Worm (Caenorhabditis elegans) whole organism, L4 larva: Measurements from ENCODE around the gene gst-32.
A peak's percentile ranks its signal among the peaks of the same experiment; 100 is the strongest.

Experiments
- D1046.2 ChIP-seq: fragments of 200-800 bp; sonication (Bioruptor generic); IDR thresholded peaks from 2 replicates; pipeline ENCODE4 v1.3.6; 2022; ENCODE audit warnings: missing genetic modification characterization, missing compliant biosample characterization
- T20F7.1 ChIP-seq: fragments of 200-800 bp; sonication (Bioruptor generic); optimal IDR thresholded peaks from 2 replicates; lab custom pipeline; 2018; ENCODE audit warnings: mild to moderate bottlenecking, missing genetic modification characterization, missing compliant biosample characterization
- Y48G9A.11 ChIP-seq: fragments of 200-800 bp; sonication (Bioruptor generic); IDR thresholded peaks from 2 replicates; pipeline ENCODE4 v1.3.6; 2022; ENCODE audit warnings: missing genetic modification reagents, missing genetic modification characterization, missing compliant biosample characterization
- Y75B8A.6 ChIP-seq: fragments of 200-800 bp; sonication (Bioruptor generic); IDR thresholded peaks from 2 replicates; pipeline ENCODE4 v1.3.6; 2022; ENCODE audit warnings: missing genetic modification reagents, missing genetic modification characterization, missing compliant biosample characterization
- aha-1 ChIP-seq: fragments of 150-350 bp; peaks from one replicate; lab custom pipeline; 2014; ENCODE audit warnings: missing biosample characterization, missing genetic modification characterization
- ama-1 ChIP-seq: fragments of 150-350 bp; optimal IDR thresholded peaks from 2 replicates; lab custom pipeline; 2014; ENCODE audit warnings: inconsistent platforms, mixed read lengths
- attf-4 ChIP-seq: sonication (generic microtip); optimal IDR thresholded peaks from 3 replicates; lab custom pipeline; 2017; ENCODE audit warnings: missing biosample characterization, missing genetic modification characterization
- ceh-20 ChIP-seq: fragments of 200-800 bp; sonication (Bioruptor generic); IDR thresholded peaks from 2 replicates; pipeline ENCODE4 v1.3.6; 2022; ENCODE audit warnings: missing genetic modification reagents, missing genetic modification characterization, missing compliant biosample characterization
- ceh-32 ChIP-seq: sonication (generic microtip); optimal IDR thresholded peaks from 2 replicates; lab custom pipeline; 2016; ENCODE audit warnings: mild to moderate bottlenecking, missing genetic modification characterization, missing compliant biosample characterization; ENCODE audit not compliant: poor library complexity
- ces-1 ChIP-seq: fragments of 150-350 bp; sonication (generic microtip); optimal IDR thresholded peaks from 4 replicates; lab custom pipeline; 2014; ENCODE audit warnings: missing biosample characterization, missing genetic modification reagents, missing genetic modification characterization
- cey-2 ChIP-seq: sonication (generic microtip); optimal IDR thresholded peaks from 3 replicates; lab custom pipeline; 2017; ENCODE audit warnings: missing genetic modification characterization, mild to moderate bottlenecking, missing compliant biosample characterization, antibody characterized with exemption, borderline replicate concordance; ENCODE audit not compliant: insufficient read depth
- daf-16 ChIP-seq, 3 experiments: sonication (generic microtip); optimal IDR thresholded peaks; 2 replicates each; lab custom pipeline; 2016 to 2017; ENCODE audit warnings: missing genetic modification characterization in 3 of 3, missing genetic modification reagents in 3 of 3, mild to moderate bottlenecking in 2 of 3, missing compliant biosample characterization in 2 of 3, missing biosample characterization in 1 of 3, moderate library complexity in 1 of 3
- dmd-8 ChIP-seq: fragments of 200-800 bp; sonication (Bioruptor generic); IDR thresholded peaks from 2 replicates; pipeline ENCODE4 v1.3.6; 2022; ENCODE audit warnings: missing genetic modification characterization, missing compliant biosample characterization
- dpl-1 ChIP-seq: fragments of 150-350 bp; optimal IDR thresholded peaks from 2 replicates; lab custom pipeline; 2014; ENCODE audit warnings: missing biosample characterization, missing genetic modification reagents, missing genetic modification characterization
- duxl-1 ChIP-seq: sonication (generic microtip); optimal IDR thresholded peaks from 2 replicates; lab custom pipeline; 2016; ENCODE audit warnings: mild to moderate bottlenecking, missing genetic modification characterization, moderate library complexity, missing compliant biosample characterization; ENCODE audit not compliant: poor library complexity
- dve-1 ChIP-seq: sonication (generic microtip); optimal IDR thresholded peaks from 2 replicates; lab custom pipeline; 2017; ENCODE audit warnings: antibody characterized with exemption, mild to moderate bottlenecking, missing genetic modification characterization, missing compliant biosample characterization; ENCODE audit not compliant: insufficient read depth
- fkh-10 ChIP-seq: fragments of 150-350 bp; optimal IDR thresholded peaks from 2 replicates; lab custom pipeline; 2014; ENCODE audit warnings: missing biosample characterization, missing genetic modification reagents, missing genetic modification characterization
- fos-1 ChIP-seq: fragments of 150-350 bp; optimal IDR thresholded peaks from 2 replicates; lab custom pipeline; 2014; ENCODE audit warnings: missing biosample characterization, missing genetic modification characterization
- hlh-11 ChIP-seq: fragments of 200-800 bp; sonication (Bioruptor generic); optimal IDR thresholded peaks from 2 replicates; lab custom pipeline; 2018; ENCODE audit warnings: mild to moderate bottlenecking, missing genetic modification characterization, missing compliant biosample characterization
- hlh-30 ChIP-seq: sonication (generic microtip); optimal IDR thresholded peaks from 2 replicates; lab custom pipeline; 2017; ENCODE audit warnings: antibody characterized with exemption, mild to moderate bottlenecking, missing genetic modification characterization, missing compliant biosample characterization; ENCODE audit not compliant: insufficient read depth
- hmg-1.1 ChIP-seq: fragments of 200-800 bp; sonication (Bioruptor generic); IDR thresholded peaks from 2 replicates; pipeline ENCODE4 v1.3.6; 2022; ENCODE audit warnings: missing genetic modification reagents, missing genetic modification characterization, missing compliant biosample characterization
- jun-1 ChIP-seq: fragments of 150-350 bp; optimal IDR thresholded peaks from 2 replicates; lab custom pipeline; 2014; ENCODE audit warnings: missing biosample characterization, missing genetic modification reagents, missing genetic modification characterization
- lin-15B ChIP-seq: fragments of 150-350 bp; sonication (generic microtip); optimal IDR thresholded peaks from 3 replicates; lab custom pipeline; 2014; ENCODE audit warnings: missing biosample characterization, missing genetic modification characterization
- lin-29 ChIP-seq: fragments of 200-800 bp; sonication (Bioruptor generic); IDR thresholded peaks from 2 replicates; pipeline ENCODE4 v1.3.6; 2022; ENCODE audit warnings: missing genetic modification reagents, missing genetic modification characterization, missing compliant biosample characterization
- lin-38 ChIP-seq: fragments of 200-800 bp; sonication (Bioruptor generic); IDR thresholded peaks from 2 replicates; pipeline ENCODE4 v1.3.6; 2022; ENCODE audit warnings: missing genetic modification reagents, missing genetic modification characterization, missing compliant biosample characterization
- lin-39 ChIP-seq: fragments of 150-350 bp; optimal IDR thresholded peaks from 2 replicates; lab custom pipeline; 2014; ENCODE audit warnings: missing biosample characterization, missing genetic modification reagents, missing genetic modification characterization
- lir-3 ChIP-seq: sonication (generic microtip); optimal IDR thresholded peaks from 2 replicates; lab custom pipeline; 2016; ENCODE audit warnings: mild to moderate bottlenecking, missing genetic modification characterization, missing compliant biosample characterization
- lsy-2 ChIP-seq, 2 experiments: fragments of 150-350 bp in 1 of 2; sonication (generic microtip) in 1 of 2; optimal IDR thresholded peaks; 2 replicates each; lab custom pipeline; 2014 to 2017; ENCODE audit warnings: missing biosample characterization in 2 of 2, missing genetic modification characterization in 2 of 2
- madf-9 ChIP-seq: fragments of 200-800 bp; sonication (Bioruptor generic); conservative IDR thresholded peaks from 2 replicates; pipeline ENCODE4 v1.3.6; 2022; ENCODE audit warnings: missing genetic modification reagents, missing genetic modification characterization, missing compliant biosample characterization
- mdl-1 ChIP-seq, 2 experiments: fragments of 150-350 bp in 1 of 2; sonication (generic microtip) in 1 of 2; optimal IDR thresholded peaks; 2 replicates each; lab custom pipeline; 2014 to 2017; ENCODE audit warnings: missing biosample characterization in 2 of 2, missing genetic modification characterization in 2 of 2
- mep-1 ChIP-seq: fragments of 150-350 bp; sonication (generic microtip); optimal IDR thresholded peaks from 3 replicates; lab custom pipeline; 2014; ENCODE audit warnings: missing biosample characterization, missing genetic modification characterization
- mes-2 ChIP-seq: sonication (generic microtip); optimal IDR thresholded peaks from 2 replicates; lab custom pipeline; 2016; ENCODE audit warnings: missing genotype, mild to moderate bottlenecking, missing genetic modification characterization, missing compliant biosample characterization; ENCODE audit not compliant: poor library complexity, severe bottlenecking
- nhr-111 ChIP-seq: fragments of 200-800 bp; sonication (Bioruptor generic); optimal IDR thresholded peaks from 2 replicates; lab custom pipeline; 2018; ENCODE audit warnings: mild to moderate bottlenecking, missing genetic modification characterization, missing compliant biosample characterization
- nhr-25 ChIP-seq: sonication (generic microtip); optimal IDR thresholded peaks from 2 replicates; lab custom pipeline; 2017; ENCODE audit warnings: missing genetic modification characterization, mild to moderate bottlenecking, missing compliant biosample characterization, antibody characterized with exemption, moderate library complexity, borderline replicate concordance; ENCODE audit not compliant: insufficient read depth
- nhr-28 ChIP-seq: fragments of 150-350 bp; optimal IDR thresholded peaks from 2 replicates; lab custom pipeline; 2014; ENCODE audit warnings: missing biosample characterization, missing genetic modification characterization
- nhr-42 ChIP-seq: fragments of 200-800 bp; sonication (Bioruptor generic); IDR thresholded peaks from 2 replicates; pipeline ENCODE4 v1.3.6; 2022; ENCODE audit warnings: missing genetic modification characterization, missing compliant biosample characterization
- nhr-76 ChIP-seq: fragments of 150-350 bp; optimal IDR thresholded peaks from 2 replicates; lab custom pipeline; 2014; ENCODE audit warnings: missing biosample characterization, missing genetic modification characterization
- php-3 ChIP-seq: fragments of 200-800 bp; sonication (Bioruptor generic); IDR thresholded peaks from 2 replicates; pipeline ENCODE4 v1.3.6; 2022; ENCODE audit warnings: missing genetic modification reagents, missing genetic modification characterization, missing compliant biosample characterization
- pqm-1 ChIP-seq: sonication (generic microtip); optimal IDR thresholded peaks from 2 replicates; lab custom pipeline; 2017; ENCODE audit warnings: missing biosample characterization, missing genetic modification characterization
- rbr-2 ChIP-seq: sonication (generic microtip); optimal IDR thresholded peaks from 2 replicates; lab custom pipeline; 2016; ENCODE audit warnings: missing genotype, missing genetic modification characterization, missing compliant biosample characterization
- set-16 ChIP-seq: fragments of 200-800 bp; sonication (Bioruptor generic); IDR thresholded peaks from 2 replicates; pipeline ENCODE4 v1.3.6; 2022; ENCODE audit warnings: missing genetic modification reagents, missing genetic modification characterization, missing compliant biosample characterization
- skn-1 ChIP-seq: fragments of 150-350 bp; optimal IDR thresholded peaks from 2 replicates; lab custom pipeline; 2014; ENCODE audit warnings: missing biosample characterization, missing genetic modification characterization
- tag-97 ChIP-seq: fragments of 200-800 bp; sonication (Bioruptor generic); IDR thresholded peaks from 2 replicates; pipeline ENCODE4 v1.3.6; 2022; ENCODE audit warnings: missing genetic modification characterization, missing compliant biosample characterization
- unc-130 ChIP-seq: sonication (generic microtip); optimal IDR thresholded peaks from 2 replicates; lab custom pipeline; 2016; ENCODE audit warnings: missing genetic modification reagents, missing genetic modification characterization, missing compliant biosample characterization
- unc-39 ChIP-seq: sonication (generic microtip); optimal IDR thresholded peaks from 2 replicates; lab custom pipeline; 2017; ENCODE audit warnings: missing biosample characterization, missing genetic modification characterization
- zfp-2 ChIP-seq: sonication (generic microtip); optimal IDR thresholded peaks from 2 replicates; lab custom pipeline; 2016; ENCODE audit warnings: mild to moderate bottlenecking, missing genetic modification characterization, missing compliant biosample characterization
- zip-2 ChIP-seq: fragments of 150-350 bp; optimal IDR thresholded peaks from 2 replicates; lab custom pipeline; 2014; ENCODE audit warnings: missing biosample characterization, missing genetic modification characterization

The gst-32 gene

ce11 chrII:15203398-15204068 is 25.1 kb upstream of the gst-32 start (continued):
- TF ChIP-seq ama-1 (lab: Kevin White, UChicago), result no peak
- peak; percentile 84 for TF ChIP-seq madf-9
- TF ChIP-seq lin-39 (tag; lab: Kevin White, UChicago), result no peak
- TF ChIP-seq php-3, result no peak
- TF ChIP-seq nhr-25 (tag; lab: Kevin White, UChicago), result peak; percentile 1
- peak; percentile 66 for TF ChIP-seq hlh-30
- TF ChIP-seq ces-1 (GFP tag; lab: Kevin White, UChicago), result no peak
- no peak for TF ChIP-seq D1046.2 (GFP tag; lab: Robert Waterston, UW)
- no peak for TF ChIP-seq attf-4 (tag; lab: Kevin White, UChicago)
- no peak for TF ChIP-seq dmd-8 (GFP tag; lab: Robert Waterston, UW)
- no peak for TF ChIP-seq hmg-1.1 (GFP tag; lab: Robert Waterston, UW)
- peak; percentile 18 for TF ChIP-seq hlh-11 (tag; lab: Kevin White, UChicago)
- no peak for TF ChIP-seq lin-29 (GFP tag; lab: Robert Waterston, UW)
- TF ChIP-seq lin-15B (tag; lab: Kevin White, UChicago), result no peak

- TF ChIP-seq Y75B8A.6 (GFP tag; lab: Robert Waterston, UW) (no peak), zfp-2 (tag; lab: Kevin White, UChicago) (no peak), nhr-76 (tag; lab: Kevin White, UChicago) (no peak), dpl-1 (no peak), tag-97 (GFP tag; lab: Robert Waterston, UW) (no peak), unc-130 (GFP tag; lab: Kevin White, UChicago) (no peak), attf-4 (tag; lab: Kevin White, UChicago) (no peak), nhr-25 (tag; lab: Kevin White, UChicago) (no peak), ama-1 (lab: Kevin White, UChicago) (no peak), nhr-111 (GFP tag; lab: Kevin White, UChicago) (no peak), nhr-28 (tag; lab: Kevin White, UChicago) (peak; percentile 59), ceh-32 (no peak), zip-2 (tag; lab: Kevin White, UChicago) (no peak), lin-39 (tag; lab: Kevin White, UChicago) (no peak), dve-1 (tag; lab: Kevin White, UChicago) (peak; percentile 34), nhr-42 (GFP tag; lab: Robert Waterston, UW) (no peak), lin-38 (GFP tag; lab: Robert Waterston, UW) (no peak), unc-39 (no peak), ceh-20 (GFP tag; lab: Robert Waterston, UW) (no peak), set-16 (GFP tag; lab: Robert Waterston, UW) (no peak), fkh-10 (GFP tag; lab: Kevin White, UChicago) (no peak), mdl-1 (tag; optimal IDR thresholded peaks at IDR 0.05; lab: Kevin White, UChicago) (peak in 1 of 2 experiments; percentile 26), T20F7.1 (GFP tag; lab: Kevin White, UChicago) (no peak), rbr-2 (tag; lab: Kevin White, UChicago) (no peak), mes-2 (tag; lab: Kevin White, UChicago) (peak; percentile 29), lsy-2 (tag; optimal IDR thresholded peaks at IDR 0.05; lab: Kevin White, UChicago) (peak in 1 of 2 experiments; percentile 1), hmg-1.1 (GFP tag; lab: Robert Waterston, UW) (no peak), jun-1 (tag; lab: Kevin White, UChicago) (no peak), php-3 (no peak), skn-1 (tag; lab: Kevin White, UChicago) (no peak), duxl-1 (tag; lab: Kevin White, UChicago) (no peak), aha-1 (tag; lab: Kevin White, UChicago) (no peak), pqm-1 (tag; lab: Kevin White, UChicago) (no peak), daf-16 (GFP tag; optimal IDR thresholded peaks at IDR 0.05; lab: Kevin White, UChicago) (no peak), daf-16 (tag; optimal IDR thresholded peaks at IDR 0.05; lab: Kevin White, UChicago) (peak; percentile 74), cey-2 (tag; lab: Kevin White, UChicago) (no peak), mep-1 (tag; lab: Kevin White, UChicago) (no peak), lir-3 (tag; lab: Kevin White, UChicago) (no peak), lin-29 (GFP tag; lab: Robert Waterston, UW) (no peak), fos-1 (tag; lab: Kevin White, UChicago) (no peak), Y48G9A.11 (GFP tag; lab: Robert Waterston, UW) (no peak)
Measured at ce11 chrII:15197500-15197899, 19.1 kb upstream of the gst-32 start.
